Fruit fly (Drosophila melanogaster) whole organism, prepupa: ENCODE measurements around the gene CG8833.

Experiments used
- CG10631 ChIP-seq: fragments of 200-800 bp; sonication (Bioruptor generic); optimal IDR thresholded peaks from 2 replicates; lab custom pipeline; 2016; ENCODE audit warnings: missing biosample characterization, missing genetic modification characterization
- CG10669 ChIP-seq: fragments of 200-800 bp; sonication (Bioruptor generic); optimal IDR thresholded peaks from 3 replicates; lab custom pipeline; 2018; ENCODE audit warnings: missing biosample characterization, mild to moderate bottlenecking, missing genetic modification characterization, moderate library complexity
- CG11762 ChIP-seq: fragments of 200-800 bp; sonication (Bioruptor generic); optimal IDR thresholded peaks from 3 replicates; lab custom pipeline; 2016; ENCODE audit warnings: missing biosample characterization, missing genetic modification characterization; ENCODE audit not compliant: insufficient read depth
- CG11902 ChIP-seq: fragments of 200-800 bp; sonication (Bioruptor generic); optimal IDR thresholded peaks from 3 replicates; lab custom pipeline; 2016; ENCODE audit warnings: missing biosample characterization, missing genetic modification characterization
- CG15336 ChIP-seq: fragments of 200-800 bp; sonication (Bioruptor generic); IDR thresholded peaks from 2 replicates; pipeline ENCODE4 v1.3.6; 2022; ENCODE audit warnings: missing biosample characterization, missing genetic modification characterization
- CG16779 ChIP-seq: fragments of 200-800 bp; sonication (Bioruptor generic); optimal IDR thresholded peaks from 3 replicates; lab custom pipeline; 2017; ENCODE audit warnings: missing biosample characterization, mild to moderate bottlenecking, missing genetic modification characterization
- CG3032 ChIP-seq: fragments of 200-800 bp; optimal IDR thresholded peaks from 2 replicates; lab custom pipeline; 2019; ENCODE audit warnings: missing biosample characterization, mild to moderate bottlenecking, missing genetic modification characterization, moderate library complexity
- CG31627 ChIP-seq: fragments of 200-800 bp; sonication (Bioruptor generic); optimal IDR thresholded peaks from 3 replicates; lab custom pipeline; 2016; ENCODE audit warnings: missing biosample characterization, missing genetic modification characterization
- CG32006 ChIP-seq: fragments of 200-800 bp; sonication (Bioruptor generic); optimal IDR thresholded peaks from 3 replicates; lab custom pipeline; 2017; ENCODE audit warnings: missing biosample characterization, mild to moderate bottlenecking, missing genetic modification characterization
- CG34406 ChIP-seq: fragments of 200-800 bp; sonication (Bioruptor generic); optimal IDR thresholded peaks from 3 replicates; lab custom pipeline; 2016; ENCODE audit warnings: missing biosample characterization, missing genetic modification characterization
- CG4318 ChIP-seq: fragments of 200-800 bp; sonication (Bioruptor generic); optimal IDR thresholded peaks from 3 replicates; lab custom pipeline; 2017; ENCODE audit warnings: missing biosample characterization, mild to moderate bottlenecking, missing genetic modification characterization
- CG6276 ChIP-seq: fragments of 200-800 bp; sonication (Bioruptor generic); optimal IDR thresholded peaks from 2 replicates; lab custom pipeline; 2017; ENCODE audit warnings: missing biosample characterization, mild to moderate bottlenecking, missing genetic modification characterization
- CG7368 ChIP-seq: fragments of 200-800 bp; sonication (Bioruptor generic); optimal IDR thresholded peaks from 3 replicates; lab custom pipeline; 2016; ENCODE audit warnings: missing biosample characterization, missing genetic modification characterization
- CG8319 ChIP-seq: fragments of 200-800 bp; sonication (Bioruptor generic); optimal IDR thresholded peaks from 3 replicates; lab custom pipeline; 2016; ENCODE audit warnings: missing biosample characterization, missing genetic modification characterization
- CG8632 ChIP-seq: fragments of 200-800 bp; sonication (Bioruptor generic); optimal IDR thresholded peaks from 3 replicates; lab custom pipeline; 2016; ENCODE audit warnings: missing biosample characterization, missing genetic modification characterization
- CG9139 ChIP-seq: fragments of 200-800 bp; sonication (Bioruptor generic); optimal IDR thresholded peaks from 3 replicates; lab custom pipeline; 2017; ENCODE audit warnings: missing biosample characterization, mild to moderate bottlenecking, missing genetic modification characterization
- Eip78C ChIP-seq: fragments of 200-800 bp; sonication (Bioruptor generic); peaks from one replicate; lab custom pipeline; 2016; ENCODE audit warnings: missing biosample characterization, missing genetic modification characterization
- Ets21C ChIP-seq: fragments of 200-800 bp; sonication (Bioruptor generic); optimal IDR thresholded peaks from 3 replicates; lab custom pipeline; 2016; ENCODE audit warnings: missing biosample characterization, missing genetic modification characterization
- Ets96B ChIP-seq: fragments of 200-800 bp; optimal IDR thresholded peaks from 2 replicates; lab custom pipeline; 2019; ENCODE audit warnings: missing biosample characterization, mild to moderate bottlenecking, missing genetic modification characterization, moderate library complexity
- Hr39 ChIP-seq: fragments of 200-800 bp; sonication (Bioruptor generic); optimal IDR thresholded peaks from 2 replicates; lab custom pipeline; 2016; ENCODE audit warnings: missing biosample characterization, missing genetic modification characterization
- Met ChIP-seq: fragments of 200-800 bp; sonication (Bioruptor generic); optimal IDR thresholded peaks from 3 replicates; lab custom pipeline; 2016; ENCODE audit warnings: missing biosample characterization, missing genetic modification characterization
- Smox ChIP-seq: fragments of 200-800 bp; sonication (Bioruptor generic); optimal IDR thresholded peaks from 3 replicates; lab custom pipeline; 2016; ENCODE audit warnings: missing biosample characterization, missing genetic modification characterization
- Sox102F ChIP-seq: fragments of 200-800 bp; sonication (Bioruptor generic); optimal IDR thresholded peaks from 2 replicates; lab custom pipeline; 2016; ENCODE audit warnings: missing biosample characterization, mild to moderate bottlenecking, missing genetic modification characterization
- Sox14 ChIP-seq: fragments of 200-800 bp; sonication (Bioruptor generic); optimal IDR thresholded peaks from 3 replicates; lab custom pipeline; 2016; ENCODE audit warnings: missing biosample characterization, missing genetic modification characterization
- acj6 ChIP-seq: fragments of 200-800 bp; sonication (Bioruptor generic); optimal IDR thresholded peaks from 3 replicates; lab custom pipeline; 2016; ENCODE audit warnings: missing biosample characterization, missing genetic modification characterization
- dsx ChIP-seq: fragments of 200-800 bp; optimal IDR thresholded peaks from 3 replicates; lab custom pipeline; 2019; ENCODE audit warnings: missing biosample characterization, mild to moderate bottlenecking, missing genetic modification characterization, moderate library complexity; ENCODE audit not compliant: poor library complexity, severe bottlenecking
- esn ChIP-seq: fragments of 200-800 bp; sonication (Bioruptor generic); optimal IDR thresholded peaks from 2 replicates; lab custom pipeline; 2016; ENCODE audit warnings: missing biosample characterization, mild to moderate bottlenecking, missing genetic modification characterization, moderate library complexity
- fd59A ChIP-seq: fragments of 200-800 bp; sonication (Bioruptor generic); optimal IDR thresholded peaks from 2 replicates; lab custom pipeline; 2017; ENCODE audit warnings: missing biosample characterization, mild to moderate bottlenecking, missing genetic modification characterization, missing genetic modification reagents
- lz ChIP-seq: fragments of 200-800 bp; sonication (Bioruptor generic); optimal IDR thresholded peaks from 3 replicates; lab custom pipeline; 2016; ENCODE audit warnings: missing biosample characterization, missing genetic modification characterization
- net ChIP-seq: fragments of 200-800 bp; sonication (Bioruptor generic); optimal IDR thresholded peaks from 3 replicates; lab custom pipeline; 2016; ENCODE audit warnings: missing biosample characterization, missing genetic modification characterization
- pdm3 ChIP-seq: fragments of 200-800 bp; sonication (Bioruptor generic); optimal IDR thresholded peaks from 3 replicates; lab custom pipeline; 2016; ENCODE audit warnings: missing biosample characterization, missing genetic modification characterization
- spab ChIP-seq: fragments of 200-800 bp; sonication (Bioruptor generic); optimal IDR thresholded peaks from 2 replicates; lab custom pipeline; 2017; ENCODE audit warnings: missing biosample characterization, mild to moderate bottlenecking, missing genetic modification characterization, missing genetic modification reagents
- ss ChIP-seq, 2 experiments: fragments of 200-800 bp; sonication (Bioruptor generic); optimal IDR thresholded peaks; 2 replicates in 1 of 2; 3 replicates in 1 of 2; lab custom pipeline; 2017 to 2018; ENCODE audit warnings: mild to moderate bottlenecking in 2 of 2, missing biosample characterization in 2 of 2, missing genetic modification characterization in 2 of 2, moderate library complexity in 1 of 2
- svp ChIP-seq: fragments of 200-800 bp; sonication (Bioruptor generic); peaks from one replicate; lab custom pipeline; 2016; ENCODE audit warnings: missing biosample characterization, missing genetic modification characterization
- topi ChIP-seq: fragments of 200-800 bp; sonication (Bioruptor generic); optimal IDR thresholded peaks from 3 replicates; lab custom pipeline; 2016; ENCODE audit warnings: missing biosample characterization, missing genetic modification characterization
- vri ChIP-seq: fragments of 200-800 bp; sonication (Bioruptor generic); optimal IDR thresholded peaks from 3 replicates; lab custom pipeline; 2016; ENCODE audit warnings: missing biosample characterization, mild to moderate bottlenecking, missing genetic modification characterization

CG8833 gene

DNA sequence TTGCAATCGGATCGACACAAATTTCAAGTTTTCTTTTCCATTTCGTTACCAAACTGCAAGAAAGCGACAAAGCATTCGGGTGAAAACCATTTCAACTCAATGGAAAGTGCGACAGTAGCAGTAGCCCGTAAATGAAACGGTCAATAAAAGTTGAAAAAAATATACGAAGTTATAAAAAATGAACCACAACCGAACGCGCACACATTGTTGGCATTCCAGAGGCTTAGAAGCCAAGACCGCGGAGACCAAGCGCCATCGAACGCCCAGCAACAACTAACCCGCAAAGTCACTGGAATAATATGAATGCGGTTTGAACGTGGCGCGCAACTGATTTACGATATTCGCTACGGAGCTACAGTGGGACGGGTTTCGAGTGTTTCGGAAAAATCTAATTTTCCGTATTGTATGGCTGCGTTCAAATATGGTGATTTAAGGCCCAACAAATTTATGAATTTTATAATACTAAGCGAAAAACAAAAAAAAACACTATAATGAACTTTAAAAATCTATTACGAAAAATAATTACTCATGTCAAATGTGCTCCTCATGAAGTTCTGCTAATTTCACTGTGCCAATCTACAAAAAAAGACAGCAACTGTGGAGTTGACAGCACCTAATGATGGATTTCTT is 6.7 kb downstream of the CG8833 start (continued):
- TF ChIP-seq CG4318 (GFP tag; lab: Kevin White, UChicago): peak; percentile 44
- peak; percentile 80 for TF ChIP-seq CG32006
- no peak for TF ChIP-seq CG8319 (GFP tag; lab: Kevin White, UChicago)
- no peak for TF ChIP-seq spab (GFP tag; lab: Kevin White, UChicago)
- TF ChIP-seq ss (GFP tag; optimal IDR thresholded peaks at IDR 0.05; lab: Kevin White, UChicago): no peak
- TF ChIP-seq vri: peak; percentile 20
- TF ChIP-seq Eip78C (GFP tag; lab: Kevin White, UChicago): peak; percentile 90
- peak; percentile 50 for TF ChIP-seq topi (GFP tag; lab: Kevin White, UChicago)
- TF ChIP-seq CG10631 (GFP tag; lab: Kevin White, UChicago): peak; percentile 40
- TF ChIP-seq CG7368 (GFP tag; lab: Kevin White, UChicago): no peak
- peak; percentile 15 for TF ChIP-seq Smox (GFP tag; lab: Kevin White, UChicago)
- no peak for TF ChIP-seq CG9139
- peak; percentile 39 for TF ChIP-seq lz (GFP tag; lab: Kevin White, UChicago)
- no peak for TF ChIP-seq Ets96B (tag; lab: Kevin White, UChicago)
- peak; percentile 67 for TF ChIP-seq pdm3 (GFP tag; lab: Kevin White, UChicago)
- TF ChIP-seq CG16779 (tag; lab: Kevin White, UChicago): no peak
- peak; percentile 71 for TF ChIP-seq CG6276
- TF ChIP-seq CG3032 (tag; lab: Kevin White, UChicago): no peak
- peak; percentile 33 for TF ChIP-seq Hr39 (GFP tag; lab: Kevin White, UChicago)
- no peak for TF ChIP-seq fd59A (GFP tag; lab: Kevin White, UChicago)
- TF ChIP-seq CG10669 (GFP tag; lab: Kevin White, UChicago): no peak
- TF ChIP-seq CG31627 (GFP tag; lab: Kevin White, UChicago): peak; percentile 22
- peak; percentile 21 for TF ChIP-seq acj6 (GFP tag; lab: Kevin White, UChicago)
- no peak for TF ChIP-seq CG8632
- TF ChIP-seq CG34406 (GFP tag; lab: Kevin White, UChicago): no peak
- TF ChIP-seq Met (GFP tag; lab: Kevin White, UChicago): no peak
- peak; percentile 44 for TF ChIP-seq Sox14
- no peak for TF ChIP-seq CG11762 (GFP tag; lab: Kevin White, UChicago)
- TF ChIP-seq esn (GFP tag; lab: Kevin White, UChicago): peak; percentile 29
- peak; percentile 54 for TF ChIP-seq net
- no peak for TF ChIP-seq Ets21C (GFP tag; lab: Kevin White, UChicago)
- TF ChIP-seq CG15336 (GFP tag; lab: Robert Waterston, UW): peak; percentile 79
- TF ChIP-seq CG11902 (GFP tag; lab: Kevin White, UChicago): no peak

DNA sequence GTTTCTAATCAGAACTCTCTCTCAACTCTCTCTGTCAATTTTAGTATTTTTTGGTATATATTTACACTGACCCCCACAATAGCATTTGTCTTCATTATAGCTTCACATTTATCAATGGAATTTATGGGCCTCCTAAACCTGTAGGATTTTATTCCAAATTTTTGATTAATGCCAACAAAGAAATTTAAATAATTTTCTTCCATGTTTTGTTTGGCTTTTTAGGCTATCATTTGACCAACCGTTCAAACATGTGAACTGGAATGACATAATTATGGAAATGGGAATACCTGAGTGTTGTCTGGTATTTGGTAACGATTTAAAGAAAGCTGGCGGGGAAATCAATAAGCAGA is 8.2 kb downstream of the CG8833 start:
- TF ChIP-seq Sox102F (GFP tag; lab: Kevin White, UChicago) (no peak), dsx (GFP tag; lab: Kevin White, UChicago) (no peak), net (no peak), CG8319 (GFP tag; lab: Kevin White, UChicago) (no peak), pdm3 (GFP tag; lab: Kevin White, UChicago) (no peak), CG31627 (GFP tag; lab: Kevin White, UChicago) (no peak), CG9139 (no peak), ss (GFP tag; optimal IDR thresholded peaks at IDR 0.05; lab: Kevin White, UChicago) (no peak), svp (no peak)
- TF ChIP-seq, all 60 proteins: peak for 0
